Worm (Caenorhabditis elegans) whole organism, midembryonic: ENCODE data around the gene clc-28.

Experiments
- flt-1 ChIP-seq: fragments of 200-800 bp; sonication (Bioruptor generic); IDR thresholded peaks from 2 replicates; pipeline ENCODE4 v1.3.6; 2022; ENCODE audit warnings: missing genetic modification characterization, missing compliant biosample characterization
- klf-2 ChIP-seq: fragments of 200-800 bp; sonication (Bioruptor generic); conservative IDR thresholded peaks from 2 replicates; pipeline ENCODE4 v1.3.6; 2022; ENCODE audit warnings: missing genetic modification reagents, missing genetic modification characterization, missing compliant biosample characterization

ce11 chrIII:8370846-8371257 lies 31.6 kb upstream of the clc-28 start:
- TF ChIP-seq klf-2 (GFP tag; lab: Robert Waterston, UW) (no peak), flt-1 (GFP tag; lab: Robert Waterston, UW) (no peak)
